Worm (Caenorhabditis elegans): ENCODE measurements around the gene gtf-2H5.

- TF ChIP-seq elt-3 (tag; optimal IDR thresholded peaks at IDR 0.05) = no peak
- no peak for TF ChIP-seq ces-1 (GFP tag; optimal IDR thresholded peaks at IDR 0.05)
- TF ChIP-seq ceh-82 (tag; optimal IDR thresholded peaks at IDR 0.05) = no peak
- TF ChIP-seq zag-1 (tag; optimal IDR thresholded peaks at IDR 0.05) = no peak
- TF ChIP-seq ztf-11 (tag; optimal IDR thresholded peaks at IDR 0.05) = no peak
- TF ChIP-seq lin-39 (tag; optimal IDR thresholded peaks at IDR 0.05) = no peak
- TF ChIP-seq grh-1 (GFP tag; IDR thresholded peaks at IDR 0.05) = no peak
- no peak for TF ChIP-seq blmp-1 (tag; optimal IDR thresholded peaks at IDR 0.05)
- TF ChIP-seq unc-62 (GFP tag; optimal IDR thresholded peaks at IDR 0.05) = no peak
- TF ChIP-seq aha-1 (tag; optimal IDR thresholded peaks at IDR 0.05) = no peak
- TF ChIP-seq rnt-1 (tag; optimal IDR thresholded peaks at IDR 0.05) = no peak
Observed at ce11 chrIII:532152-532551, 45.2 kb downstream of the gtf-2H5 start.

Measured in whole organism, L1 larva.